Fruit fly (Drosophila melanogaster) whole organism, adult: ENCODE results near the gene CG7079.

Experiments
- Hr96 ChIP-seq: fragments of 200-800 bp; sonication (Bioruptor generic); optimal IDR thresholded peaks from 2 replicates; lab custom pipeline; 2016; ENCODE audit warnings: missing biosample characterization, missing genetic modification characterization
- cic ChIP-seq: fragments of 200-800 bp; sonication (Bioruptor generic); optimal IDR thresholded peaks from 2 replicates; lab custom pipeline; 2017; ENCODE audit warnings: missing biosample characterization, mild to moderate bottlenecking, missing genetic modification characterization, moderate library complexity
- ovo ChIP-seq: fragments of 200-800 bp; sonication (Bioruptor generic); optimal IDR thresholded peaks from 2 replicates; lab custom pipeline; 2016; ENCODE audit warnings: missing biosample characterization, missing genetic modification characterization
- toe ChIP-seq: fragments of 200-800 bp; sonication (Bioruptor generic); optimal IDR thresholded peaks from 2 replicates; lab custom pipeline; 2016; ENCODE audit warnings: missing biosample characterization, missing genetic modification characterization

DNA sequence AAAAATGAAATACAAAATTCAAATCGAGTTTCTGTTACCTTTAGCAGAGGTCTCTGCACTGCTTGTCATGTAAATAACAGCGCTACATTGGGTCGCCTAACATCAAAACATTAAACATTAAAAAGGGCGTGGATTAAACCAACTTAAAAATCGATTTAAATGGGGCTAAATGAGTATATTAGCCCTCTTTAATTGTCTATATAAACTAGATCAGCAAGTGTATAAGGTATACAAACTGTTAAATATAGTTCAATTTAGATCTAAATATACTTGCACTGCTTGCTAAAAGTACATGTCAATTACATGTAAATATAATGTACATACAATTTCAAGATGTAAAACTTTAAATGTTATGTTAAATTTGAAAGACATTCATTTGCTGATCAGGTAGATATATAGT is 21.1 kb upstream of the CG7079 start:
- no peak for TF ChIP-seq toe
- TF ChIP-seq Hr96: no peak
- no peak for TF ChIP-seq ovo (GFP tag; lab: Kevin White, UChicago)
- TF ChIP-seq cic (GFP tag; lab: Kevin White, UChicago): no peak
